Worm (Caenorhabditis elegans): Measurements from ENCODE around the gene aat-6.

Gene aat-6

DNA sequence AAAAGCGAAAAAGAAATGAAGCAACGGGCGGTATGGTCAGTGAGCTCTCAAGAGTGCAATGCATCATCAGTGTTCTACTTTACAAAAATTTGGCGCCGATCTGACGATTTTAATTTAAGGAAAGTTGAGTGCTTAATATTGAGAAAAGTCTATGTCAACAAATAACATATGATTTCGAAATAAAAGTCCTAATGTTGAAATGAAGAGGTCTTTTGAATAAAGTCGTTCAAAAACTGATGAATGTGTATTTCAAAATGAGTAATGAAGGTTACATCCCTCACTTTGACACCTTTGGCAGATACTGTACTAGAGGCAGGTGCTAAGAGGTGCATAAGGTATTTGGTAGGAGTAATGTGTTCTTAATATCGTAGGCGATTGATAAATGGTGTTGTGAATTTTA, 27.0 kb upstream of the aat-6 start:
- no peak for TF ChIP-seq hmg-1.1 (GFP tag; IDR thresholded peaks at IDR 0.05)
- no peak for TF ChIP-seq nhr-6 (tag; optimal IDR thresholded peaks at IDR 0.05)
- no peak for TF ChIP-seq daf-16 (GFP tag; optimal IDR thresholded peaks at IDR 0.05)
- TF ChIP-seq daf-16 (tag; optimal IDR thresholded peaks at IDR 0.05), result no peak
- TF ChIP-seq tra-1 (GFP tag; IDR thresholded peaks at IDR 0.05), result no peak
- no peak for TF ChIP-seq lin-38 (GFP tag; IDR thresholded peaks at IDR 0.05)
- peak in 1 of 2 experiments; percentile 92 for TF ChIP-seq unc-62 (GFP tag; optimal IDR thresholded peaks at IDR 0.05 in 1 of 2)
- TF ChIP-seq unc-62 (tag; optimal IDR thresholded peaks at IDR 0.05), result no peak

DNA sequence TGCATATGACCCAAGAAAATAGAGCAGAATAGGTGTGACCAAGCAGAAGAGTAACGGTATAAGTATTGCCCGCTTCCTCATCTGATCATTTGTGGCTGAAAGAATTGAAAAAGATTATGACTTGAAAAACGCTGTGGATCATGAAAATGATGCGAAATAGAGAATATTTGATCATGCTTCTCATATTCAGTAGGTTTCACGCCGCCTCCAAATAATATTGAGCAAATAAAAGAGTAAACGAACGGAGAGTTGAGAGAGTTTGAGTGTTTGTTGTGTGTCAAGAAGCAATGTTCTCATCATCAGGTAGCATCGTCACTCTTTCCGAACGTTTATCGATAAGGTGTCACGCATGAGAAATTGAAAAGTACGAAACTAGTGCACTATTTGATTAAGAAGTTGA, 25.8 kb upstream of the aat-6 start, which contains the start of gene htrl-1:
TSS of gene htrl-1 (minus strand) at position 101 of the 400 bp plus-strand sequence.
- TF ChIP-seq ceh-82 (tag; optimal IDR thresholded peaks at IDR 0.05), result no peak
- TF ChIP-seq daf-8 (GFP tag; IDR thresholded peaks at IDR 0.05), result no peak
- no peak for TF ChIP-seq dmd-6 (GFP tag; IDR thresholded peaks at IDR 0.05)
- no peak for TF ChIP-seq aly-2 (tag; optimal IDR thresholded peaks at IDR 0.05)
- no peak for TF ChIP-seq mep-1 (tag; optimal IDR thresholded peaks at IDR 0.05)
- no peak for TF ChIP-seq arid-1 (GFP tag; conservative IDR thresholded peaks at IDR 0.05)
- no peak for TF ChIP-seq aha-1 (tag)
- TF ChIP-seq T26A8.4 (GFP tag; IDR thresholded peaks at IDR 0.05), result no peak
- TF ChIP-seq daf-19 (GFP tag; conservative IDR thresholded peaks at IDR 0.05), result no peak
- no peak for TF ChIP-seq nhr-77 (tag; optimal IDR thresholded peaks at IDR 0.05)
- no peak for TF ChIP-seq lin-1 (GFP tag; IDR thresholded peaks at IDR 0.05)
- TF ChIP-seq rbr-2 (tag; optimal IDR thresholded peaks at IDR 0.05), result no peak

DNA sequence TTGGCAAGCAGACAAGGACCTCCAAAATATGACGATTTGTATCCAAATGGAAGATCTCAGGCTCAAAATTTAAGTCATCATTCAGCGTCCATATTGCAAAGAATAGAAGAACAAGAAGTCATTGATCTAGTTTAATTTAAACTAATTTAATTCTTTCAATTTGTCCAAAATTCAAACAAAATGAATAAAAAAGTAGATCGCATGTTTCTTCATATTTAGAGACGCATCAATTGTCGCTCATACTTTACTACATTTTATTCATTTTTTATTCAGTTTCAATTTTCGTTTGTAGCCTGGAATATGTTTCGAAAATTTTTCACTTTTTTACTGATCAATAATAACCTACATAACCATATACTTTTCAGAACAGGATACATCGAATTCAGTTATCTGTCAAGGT, 22.0 kb upstream of the aat-6 start, which contains the start of gene T11F9.21:
TSS of gene T11F9.21 (plus strand) at position 301 of the 400 bp plus-strand sequence.
- TF ChIP-seq saeg-2 (GFP tag; IDR thresholded peaks at IDR 0.05), result no peak
- TF ChIP-seq dmd-6 (GFP tag; IDR thresholded peaks at IDR 0.05), result no peak
- TF ChIP-seq ctbp-1 (GFP tag; IDR thresholded peaks at IDR 0.05), result no peak
- no peak for TF ChIP-seq nhr-77 (tag; optimal IDR thresholded peaks at IDR 0.05)
- TF ChIP-seq ces-1 (GFP tag; optimal IDR thresholded peaks at IDR 0.05), result no peak
- no peak for TF ChIP-seq vab-7 (GFP tag; IDR thresholded peaks at IDR 0.05)
- no peak for TF ChIP-seq F10B5.3 (tag; optimal IDR thresholded peaks at IDR 0.05)
- TF ChIP-seq mxl-3 (GFP tag; optimal IDR thresholded peaks at IDR 0.05), result no peak
- no peak for TF ChIP-seq nhr-102 (tag; optimal IDR thresholded peaks at IDR 0.05)
- no peak for TF ChIP-seq F44E2.7 (GFP tag; IDR thresholded peaks at IDR 0.05)
- TF ChIP-seq skn-1 (tag; optimal IDR thresholded peaks at IDR 0.05), result no peak
- TF ChIP-seq daf-16 (GFP tag; optimal IDR thresholded peaks at IDR 0.05), result no peak
- no peak for TF ChIP-seq daf-16 (tag; optimal IDR thresholded peaks at IDR 0.05)
- no peak for TF ChIP-seq lin-15B (tag; optimal IDR thresholded peaks at IDR 0.05)
- no peak for TF ChIP-seq ceh-32 (tag; optimal IDR thresholded peaks at IDR 0.05; ENCODE audit: poor library complexity)

DNA sequence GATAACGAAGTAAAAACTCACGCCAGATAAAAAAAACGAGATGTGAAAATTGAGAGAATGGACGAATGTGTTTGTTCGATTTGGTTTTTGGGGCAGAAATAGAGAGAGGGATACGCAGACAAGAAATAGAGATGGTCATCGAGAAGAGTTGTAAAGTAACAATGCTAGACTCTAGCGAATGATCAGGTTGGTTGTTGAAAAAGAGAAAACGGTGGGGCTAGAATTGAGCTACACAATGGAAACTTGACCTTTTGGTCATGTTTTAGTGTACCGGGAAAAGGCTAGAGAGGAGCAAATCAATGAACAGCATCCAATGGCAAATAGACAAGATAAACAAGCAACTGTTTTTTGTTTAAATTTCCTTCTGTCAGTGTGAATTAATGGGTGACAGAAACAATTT, 19.9 kb upstream of the aat-6 start, which contains the start of gene dhs-19:
TSS of gene dhs-19 (minus strand) at position 101 of the 400 bp plus-strand sequence.
- TF ChIP-seq D1046.2 (GFP tag; IDR thresholded peaks at IDR 0.05) (no peak), unc-62 (GFP tag; optimal IDR thresholded peaks at IDR 0.05 in 1 of 2) (peak in 1 of 2 experiments; percentile 81), unc-62 (tag; optimal IDR thresholded peaks at IDR 0.05) (no peak)

DNA sequence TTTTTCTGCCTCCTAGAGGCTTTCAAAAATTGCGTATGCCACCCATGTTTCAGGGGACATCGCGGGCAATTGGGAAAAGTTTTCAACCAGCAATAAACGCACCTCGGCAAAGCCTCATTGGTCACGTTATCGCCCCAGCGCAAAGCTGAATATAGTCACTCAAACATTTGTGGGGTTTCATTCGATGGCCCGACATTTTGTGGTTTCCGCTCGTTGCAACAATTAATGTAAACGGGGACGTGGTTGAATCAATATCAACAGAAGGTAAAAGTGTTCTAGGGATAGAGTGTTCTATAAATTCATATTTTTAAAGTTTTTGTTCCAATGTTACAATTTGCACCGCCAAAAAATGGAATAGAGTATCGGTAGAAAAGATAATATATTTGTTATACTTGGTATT, 17.8 kb upstream of the aat-6 start:
- TF ChIP-seq spr-3 (GFP tag; optimal IDR thresholded peaks at IDR 0.05) (no peak), hlh-30 (tag; optimal IDR thresholded peaks at IDR 0.05; ENCODE audit: insufficient read depth) (no peak), mep-1 (tag; optimal IDR thresholded peaks at IDR 0.05) (no peak), T20F7.1 (GFP tag; optimal IDR thresholded peaks at IDR 0.05) (no peak), pha-4 (GFP tag; IDR thresholded peaks at IDR 0.05) (no peak), pha-4 (tag; optimal IDR thresholded peaks at IDR 0.05) (no peak)
